Fruit fly (Drosophila melanogaster) whole organism, embryonic: ENCODE data around the gene CG15882.

Source experiments
- B-H1 ChIP-seq: fragments of 200-800 bp; sonication (Bioruptor generic); IDR thresholded peaks from 3 replicates; pipeline ENCODE4 v1.3.6; 2022; ENCODE audit warnings: missing biosample characterization, missing genetic modification characterization
- Bteb2 ChIP-seq: fragments of 200-800 bp; sonication (Bioruptor generic); optimal IDR thresholded peaks from 2 replicates; lab custom pipeline; 2016; ENCODE audit warnings: missing biosample characterization, missing genetic modification characterization
- CG10462 ChIP-seq: fragments of 200-800 bp; sonication (Bioruptor generic); optimal IDR thresholded peaks from 2 replicates; lab custom pipeline; 2016; ENCODE audit warnings: missing biosample characterization, missing genetic modification characterization
- CG10654 ChIP-seq: fragments of 200-800 bp; sonication (Bioruptor generic); optimal IDR thresholded peaks from 2 replicates; lab custom pipeline; 2016; ENCODE audit warnings: missing biosample characterization, missing genetic modification characterization
- CG13123 ChIP-seq: fragments of 200-800 bp; sonication (Bioruptor generic); optimal IDR thresholded peaks from 2 replicates; lab custom pipeline; 2016; ENCODE audit warnings: missing biosample characterization, missing genetic modification characterization
- CG15601 ChIP-seq: fragments of 200-800 bp; sonication (Bioruptor generic); optimal IDR thresholded peaks from 3 replicates; lab custom pipeline; 2019; ENCODE audit warnings: missing biosample characterization, mild to moderate bottlenecking, missing genetic modification characterization, moderate library complexity
- CG16813 ChIP-seq: fragments of 200-800 bp; sonication (Bioruptor generic); IDR thresholded peaks from 3 replicates; pipeline ENCODE4 v1.3.6; 2022; ENCODE audit warnings: missing biosample characterization, missing genetic modification characterization; ENCODE audit not compliant: partially characterized antibody
- CG1832 ChIP-seq: fragments of 200-800 bp; sonication (Bioruptor generic); optimal IDR thresholded peaks from 2 replicates; lab custom pipeline; 2017; ENCODE audit warnings: missing biosample characterization, mild to moderate bottlenecking, missing genetic modification characterization, inconsistent platforms
- CG2116 ChIP-seq: fragments of 200-800 bp; sonication (Bioruptor generic); optimal IDR thresholded peaks from 3 replicates; lab custom pipeline; 2018; ENCODE audit warnings: missing biosample characterization, mild to moderate bottlenecking, missing genetic modification characterization
- CG30020 ChIP-seq: fragments of 200-800 bp; optimal IDR thresholded peaks from 2 replicates; lab custom pipeline; 2019; ENCODE audit warnings: missing biosample characterization, mild to moderate bottlenecking, missing genetic modification characterization, moderate library complexity
- CG3065 ChIP-seq: fragments of 200-800 bp; sonication (Bioruptor generic); optimal IDR thresholded peaks from 2 replicates; lab custom pipeline; 2016; ENCODE audit warnings: missing biosample characterization, missing genetic modification characterization
- CG34224 ChIP-seq: fragments of 200-800 bp; sonication (Bioruptor generic); IDR thresholded peaks from 3 replicates; pipeline ENCODE4 v1.3.6; 2022; ENCODE audit warnings: missing biosample characterization, missing genetic modification characterization; ENCODE audit not compliant: partially characterized antibody
- CG4404 ChIP-seq: fragments of 200-800 bp; sonication (Bioruptor generic); IDR thresholded peaks from 2 replicates; pipeline ENCODE4 v1.3.6; 2022; ENCODE audit warnings: missing biosample characterization, missing genetic modification characterization
- CG4617 ChIP-seq: fragments of 200-800 bp; sonication (Bioruptor generic); optimal IDR thresholded peaks from 3 replicates; lab custom pipeline; 2016; ENCODE audit warnings: missing biosample characterization, missing genetic modification characterization, borderline replicate concordance
- CG4707 ChIP-seq: fragments of 200-800 bp; sonication (Bioruptor generic); optimal IDR thresholded peaks from 2 replicates; lab custom pipeline; 2018; ENCODE audit warnings: missing biosample characterization, mild to moderate bottlenecking, missing genetic modification characterization, moderate library complexity
- CG4730 ChIP-seq: fragments of 200-800 bp; sonication (Bioruptor generic); IDR thresholded peaks from 2 replicates; pipeline ENCODE4 v1.3.6; 2022; ENCODE audit warnings: missing biosample characterization, missing genetic modification characterization
- CG6765 ChIP-seq: fragments of 200-800 bp; sonication (Bioruptor generic); optimal IDR thresholded peaks from 3 replicates; lab custom pipeline; 2017; ENCODE audit warnings: missing biosample characterization, mild to moderate bottlenecking, missing genetic modification characterization
- CG8924 ChIP-seq: fragments of 200-800 bp; optimal IDR thresholded peaks from 3 replicates; lab custom pipeline; 2019; ENCODE audit warnings: missing biosample characterization, mild to moderate bottlenecking, missing genetic modification characterization, moderate library complexity
- CG9437 ChIP-seq: fragments of 200-800 bp; sonication (Bioruptor generic); optimal IDR thresholded peaks from 2 replicates; lab custom pipeline; 2018; ENCODE audit warnings: missing biosample characterization, mild to moderate bottlenecking, missing genetic modification characterization
- HLH3B ChIP-seq: fragments of 200-800 bp; sonication (Bioruptor generic); IDR thresholded peaks from 2 replicates; pipeline ENCODE4 v1.3.6; 2022; ENCODE audit warnings: missing biosample characterization, missing genetic modification characterization
- Mes4 ChIP-seq: fragments of 200-800 bp; sonication (Bioruptor generic); optimal IDR thresholded peaks from 2 replicates; lab custom pipeline; 2016; ENCODE audit warnings: missing biosample characterization, missing genetic modification characterization
- NK7.1 ChIP-seq: fragments of 200-800 bp; sonication (Bioruptor generic); optimal IDR thresholded peaks from 3 replicates; lab custom pipeline; 2016; ENCODE audit warnings: missing biosample characterization, missing genetic modification characterization
- Sry-β ChIP-seq: fragments of 200-800 bp; sonication (Bioruptor generic); optimal IDR thresholded peaks from 2 replicates; lab custom pipeline; 2018; ENCODE audit warnings: missing biosample characterization, mild to moderate bottlenecking, missing genetic modification characterization, moderate library complexity
- Taf1 ChIP-seq: fragments of 200-800 bp; sonication (Bioruptor generic); IDR thresholded peaks from 2 replicates; pipeline ENCODE4 v1.3.6; 2022; ENCODE audit warnings: missing biosample characterization, missing genetic modification characterization
- ab ChIP-seq: fragments of 200-800 bp; sonication (Bioruptor generic); optimal IDR thresholded peaks from 2 replicates; lab custom pipeline; 2016; ENCODE audit warnings: missing biosample characterization, missing genetic modification characterization
- abd-A ChIP-seq: fragments of 200-800 bp; sonication (Bioruptor generic); optimal IDR thresholded peaks from 3 replicates; lab custom pipeline; 2019; ENCODE audit warnings: missing biosample characterization, mild to moderate bottlenecking, missing genetic modification characterization, moderate library complexity
- amos ChIP-seq: fragments of 200-800 bp; sonication (Bioruptor generic); IDR thresholded peaks from 2 replicates; pipeline ENCODE4 v1.3.6; 2022; ENCODE audit warnings: missing biosample characterization, missing genetic modification characterization; ENCODE audit not compliant: partially characterized antibody
- ato ChIP-seq: fragments of 200-800 bp; sonication (Bioruptor generic); IDR thresholded peaks from 2 replicates; pipeline ENCODE4 v1.3.6; 2022; ENCODE audit warnings: missing biosample characterization, missing genetic modification characterization; ENCODE audit not compliant: partially characterized antibody
- cg ChIP-seq: fragments of 200-800 bp; sonication (Bioruptor generic); optimal IDR thresholded peaks from 3 replicates; lab custom pipeline; 2019; ENCODE audit warnings: missing biosample characterization, mild to moderate bottlenecking, missing genetic modification characterization, moderate library complexity
- chif ChIP-seq, 2 experiments: fragments of 200-800 bp; sonication (Bioruptor generic); optimal IDR thresholded peaks; 3 replicates each; lab custom pipeline; 2016; ENCODE audit warnings: missing biosample characterization in 2 of 2, missing genetic modification characterization in 2 of 2
- dysf ChIP-seq: fragments of 200-800 bp; sonication (Bioruptor generic); IDR thresholded peaks from 3 replicates; pipeline ENCODE4 v1.3.6; 2022; ENCODE audit warnings: missing biosample characterization, missing genetic modification characterization
- ems ChIP-seq: fragments of 200-800 bp; sonication (Bioruptor generic); optimal IDR thresholded peaks from 3 replicates; lab custom pipeline; 2016; ENCODE audit warnings: missing biosample characterization, missing genetic modification characterization
- gem ChIP-seq: fragments of 200-800 bp; sonication (Bioruptor generic); optimal IDR thresholded peaks from 2 replicates; lab custom pipeline; 2019; ENCODE audit warnings: missing biosample characterization, mild to moderate bottlenecking, missing genetic modification characterization, moderate library complexity
- gsb-n ChIP-seq: fragments of 200-800 bp; sonication (Bioruptor generic); optimal IDR thresholded peaks from 3 replicates; lab custom pipeline; 2018; ENCODE audit warnings: missing biosample characterization, mild to moderate bottlenecking, missing genetic modification characterization
- hth ChIP-seq: fragments of >200 bp; optimal IDR thresholded peaks from 2 replicates; lab custom pipeline; 2017; ENCODE audit warnings: inconsistent platforms
- jing ChIP-seq: fragments of 200-800 bp; sonication (Bioruptor generic); optimal IDR thresholded peaks from 2 replicates; lab custom pipeline; 2018; ENCODE audit warnings: missing biosample characterization, mild to moderate bottlenecking, missing genetic modification characterization
- kah ChIP-seq: fragments of 200-800 bp; sonication (Bioruptor generic); optimal IDR thresholded peaks from 2 replicates; lab custom pipeline; 2018; ENCODE audit warnings: missing biosample characterization, mild to moderate bottlenecking, missing genetic modification characterization
- klu ChIP-seq: fragments of 200-800 bp; sonication (Bioruptor generic); IDR thresholded peaks from 2 replicates; pipeline ENCODE4 v1.3.6; 2022; ENCODE audit warnings: missing biosample characterization, missing genetic modification characterization
- lbe ChIP-seq: fragments of 200-800 bp; sonication (Bioruptor generic); optimal IDR thresholded peaks from 2 replicates; lab custom pipeline; 2016; ENCODE audit warnings: missing biosample characterization, mild to moderate bottlenecking, missing genetic modification characterization
- lilli ChIP-seq: fragments of 200-800 bp; sonication (Bioruptor generic); optimal IDR thresholded peaks from 3 replicates; lab custom pipeline; 2016; ENCODE audit warnings: missing biosample characterization, missing genetic modification characterization
- mld ChIP-seq: fragments of 200-800 bp; sonication (Bioruptor generic); IDR thresholded peaks from 3 replicates; pipeline ENCODE4 v1.3.6; 2022; ENCODE audit warnings: missing biosample characterization, missing genetic modification characterization; ENCODE audit not compliant: partially characterized antibody
- nmo ChIP-seq: fragments of 200-800 bp; sonication (Bioruptor generic); optimal IDR thresholded peaks from 2 replicates; lab custom pipeline; 2018; ENCODE audit warnings: missing biosample characterization, mild to moderate bottlenecking, missing genetic modification characterization, moderate library complexity
- p53 ChIP-seq: fragments of 200-800 bp; sonication (Bioruptor generic); optimal IDR thresholded peaks from 2 replicates; lab custom pipeline; 2016; ENCODE audit warnings: missing biosample characterization, missing genetic modification characterization
- pnt ChIP-seq: fragments of 200-800 bp; sonication (Bioruptor generic); optimal IDR thresholded peaks from 3 replicates; lab custom pipeline; 2016; ENCODE audit warnings: missing biosample characterization, missing genetic modification characterization
- prd ChIP-seq, 3 experiments: fragments of >200 bp in 2 of 3; fragments of 200-800 bp in 1 of 3; sonication (Bioruptor generic) in 1 of 3; optimal IDR thresholded peaks in 2 of 3; IDR thresholded peaks in 1 of 3; 2 replicates in 2 of 3; 3 replicates in 1 of 3; pipeline versions ENCODE4 v1.3.6 to Lab custom; 2017 to 2022; ENCODE audit warnings: missing biosample characterization in 1 of 3, missing genetic modification characterization in 1 of 3
- toy ChIP-seq: fragments of 200-800 bp; sonication (Bioruptor generic); IDR thresholded peaks from 2 replicates; pipeline ENCODE4 v1.3.6; 2022; ENCODE audit warnings: missing biosample characterization, missing genetic modification characterization
- unpg ChIP-seq: fragments of 200-800 bp; sonication (Bioruptor generic); optimal IDR thresholded peaks from 3 replicates; lab custom pipeline; 2018; ENCODE audit warnings: missing biosample characterization, mild to moderate bottlenecking, missing genetic modification characterization, moderate library complexity
- wdn ChIP-seq: fragments of 200-800 bp; sonication (Bioruptor generic); IDR thresholded peaks from 2 replicates; pipeline ENCODE4 v1.3.6; 2022; ENCODE audit warnings: missing biosample characterization, missing genetic modification characterization
- z ChIP-seq: fragments of 200-800 bp; sonication (Bioruptor generic); IDR thresholded peaks from 3 replicates; pipeline ENCODE4 v1.3.6; 2022; ENCODE audit warnings: missing biosample characterization, missing genetic modification characterization

CG15882 gene

DNA sequence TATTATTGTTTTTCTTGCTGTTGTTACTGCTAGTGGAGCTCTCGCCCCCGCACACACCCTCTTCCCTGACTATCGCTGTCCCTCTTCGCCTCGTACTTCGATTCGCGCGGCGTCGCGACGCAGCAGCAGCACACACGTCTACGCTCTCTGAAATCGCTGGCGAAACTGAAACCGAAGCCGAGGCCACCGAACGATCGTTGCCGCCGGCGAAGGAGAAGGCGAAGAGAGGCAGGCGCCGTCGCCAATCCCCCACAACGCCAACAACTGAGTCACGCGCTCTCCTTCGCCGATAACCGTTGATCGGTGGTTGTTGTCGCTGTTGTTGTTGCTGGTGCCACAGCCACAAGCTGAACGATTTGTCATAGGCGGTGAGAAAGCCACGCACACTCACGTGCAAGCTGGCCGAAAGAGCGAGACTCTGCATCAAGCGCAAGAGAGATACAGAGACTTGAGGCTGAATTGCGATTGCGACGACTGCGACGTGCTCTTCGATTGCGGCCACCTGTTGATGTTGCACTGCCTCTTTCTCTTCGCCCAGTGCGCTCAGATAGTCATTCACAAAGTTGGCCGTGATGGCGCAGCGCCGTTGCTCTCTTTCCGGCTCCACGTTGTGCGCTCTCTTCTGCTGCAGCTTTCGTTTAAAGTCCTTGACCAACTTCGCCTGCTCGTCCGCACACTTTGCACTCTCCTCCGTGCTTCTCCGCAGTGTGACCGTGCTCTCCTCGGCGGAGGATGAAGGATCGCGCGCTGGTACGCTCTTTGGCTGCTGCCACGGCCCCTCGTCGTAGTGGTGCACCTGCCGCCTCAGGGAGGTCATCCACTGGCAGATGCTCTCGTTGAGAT is 29.3 kb upstream of the CG15882 start (continued):
- no peak for TF ChIP-seq CG4730 (GFP tag; lab: Robert Waterston, UW)
- no peak for TF ChIP-seq CG13123 (GFP tag; lab: Kevin White, UChicago)
- no peak for TF ChIP-seq pnt
- peak; percentile 44; the same call in 1 of the 2 replicates for TF ChIP-seq amos (GFP tag; lab: Robert Waterston, UW)
- TF ChIP-seq toy (GFP tag; lab: Robert Waterston, UW), result no peak
- TF ChIP-seq kah (GFP tag; lab: Kevin White, UChicago), result peak; percentile 100
- TF ChIP-seq chif (GFP tag; optimal IDR thresholded peaks at IDR 0.05; lab: Kevin White, UChicago), result no peak
- TF ChIP-seq CG15601 (tag; lab: Kevin White, UChicago), result no peak
- TF ChIP-seq CG4707, result no peak
- TF ChIP-seq ab (GFP tag; lab: Kevin White, UChicago), result no peak
- TF ChIP-seq B-H1 (GFP tag; lab: Robert Waterston, UW), result no peak
- no peak for TF ChIP-seq dysf (GFP tag; lab: Robert Waterston, UW)
- no peak for TF ChIP-seq CG30020 (tag; lab: Kevin White, UChicago)
- no peak for TF ChIP-seq ato (GFP tag; lab: Robert Waterston, UW)
- TF ChIP-seq Bteb2 (GFP tag; lab: Kevin White, UChicago), result no peak
- TF ChIP-seq unpg (GFP tag; lab: Kevin White, UChicago), result no peak
- TF ChIP-seq z (GFP tag; lab: Robert Waterston, UW), result no peak
- TF ChIP-seq CG4617, result no peak
- TF ChIP-seq prd (optimal IDR thresholded peaks at IDR 0.05; lab: Kevin White, UChicago), result no peak
- TF ChIP-seq prd (GFP tag; IDR thresholded peaks at IDR 0.05; lab: Robert Waterston, UW), result no peak
- TF ChIP-seq HLH3B, result no peak
- TF ChIP-seq cg (GFP tag; lab: Kevin White, UChicago), result peak; percentile 63
- no peak for TF ChIP-seq wdn (GFP tag; lab: Robert Waterston, UW)
- TF ChIP-seq CG10654, result no peak
- TF ChIP-seq lbe (GFP tag; lab: Kevin White, UChicago), result no peak
- no peak for TF ChIP-seq ems (GFP tag; lab: Kevin White, UChicago)
- TF ChIP-seq lilli (GFP tag; lab: Kevin White, UChicago), result no peak
- TF ChIP-seq CG6765 (GFP tag; lab: Kevin White, UChicago), result peak; percentile 14
- TF ChIP-seq Taf1 (GFP tag; lab: Robert Waterston, UW), result no peak
- TF ChIP-seq mld (GFP tag; lab: Robert Waterston, UW), result no peak
- no peak for TF ChIP-seq CG4404 (GFP tag; lab: Robert Waterston, UW)
- no peak for TF ChIP-seq CG2116 (GFP tag; lab: Kevin White, UChicago)
- no peak for TF ChIP-seq NK7.1 (GFP tag; lab: Kevin White, UChicago)
- TF ChIP-seq CG9437 (GFP tag; lab: Kevin White, UChicago), result no peak
- no peak for TF ChIP-seq CG34224 (GFP tag; lab: Robert Waterston, UW)
- TF ChIP-seq CG3065 (GFP tag; lab: Kevin White, UChicago), result no peak
- peak; percentile 24 for TF ChIP-seq abd-A (tag; lab: Kevin White, UChicago)
- TF ChIP-seq Sry-β, result no peak
- TF ChIP-seq jing (GFP tag; lab: Kevin White, UChicago), result no peak
- peak; percentile 8 for TF ChIP-seq CG8924
- TF ChIP-seq hth (lab: Kevin White, UChicago), result no peak
- TF ChIP-seq p53, result no peak
- TF ChIP-seq CG10462 (GFP tag; lab: Kevin White, UChicago), result no peak
- TF ChIP-seq gem, result no peak
- TF ChIP-seq nmo (GFP tag; lab: Kevin White, UChicago), result no peak
- peak; percentile 38 for TF ChIP-seq CG1832 (GFP tag; lab: Kevin White, UChicago)
- no peak for TF ChIP-seq klu (GFP tag; lab: Robert Waterston, UW)
- no peak for TF ChIP-seq gsb-n (tag; lab: Kevin White, UChicago)
- no peak for TF ChIP-seq Mes4 (GFP tag; lab: Kevin White, UChicago)
- TF ChIP-seq CG16813 (GFP tag; lab: Robert Waterston, UW), result 0 out of 3 replicates have a peak, but pooled peaks have one; percentile 13
